Worm (Caenorhabditis elegans) whole organism, L3 larva: ENCODE data around the gene C06E4.2.

ENCODE experiments used
- R02D3.7 ChIP-seq: fragments of 150-350 bp; optimal IDR thresholded peaks from 2 replicates; lab custom pipeline; 2014; ENCODE audit warnings: missing biosample characterization, missing genetic modification characterization
- ZK546.5 ChIP-seq: sonication (generic microtip); optimal IDR thresholded peaks from 2 replicates; lab custom pipeline; 2017; ENCODE audit warnings: missing biosample characterization, missing genetic modification characterization
- aly-2 ChIP-seq: fragments of 150-350 bp; optimal IDR thresholded peaks from 2 replicates; lab custom pipeline; 2014; ENCODE audit warnings: missing biosample characterization, missing genetic modification characterization
- ama-1 ChIP-seq: fragments of 150-350 bp; optimal IDR thresholded peaks from 2 replicates; lab custom pipeline; 2018
- ceh-16 ChIP-seq: sonication (generic microtip); optimal IDR thresholded peaks from 2 replicates; lab custom pipeline; 2017; ENCODE audit warnings: missing biosample characterization, missing genetic modification characterization
- ceh-28 ChIP-seq: fragments of 150-350 bp; optimal IDR thresholded peaks from 2 replicates; lab custom pipeline; 2014; ENCODE audit warnings: missing biosample characterization, missing genetic modification reagents, missing genetic modification characterization
- ceh-82 ChIP-seq: fragments of 150-350 bp; optimal IDR thresholded peaks from 2 replicates; lab custom pipeline; 2014; ENCODE audit warnings: missing biosample characterization, missing genetic modification characterization
- ceh-9 ChIP-seq: sonication (generic microtip); optimal IDR thresholded peaks from 2 replicates; lab custom pipeline; 2018; ENCODE audit warnings: missing biosample characterization, missing genetic modification characterization
- daf-12 ChIP-seq: fragments of 150-350 bp; optimal IDR thresholded peaks from 2 replicates; lab custom pipeline; 2014; ENCODE audit warnings: missing biosample characterization, missing genetic modification reagents, missing genetic modification characterization
- egl-27 ChIP-seq: sonication (generic microtip); optimal IDR thresholded peaks from 4 replicates; lab custom pipeline; 2017; ENCODE audit warnings: missing biosample characterization, missing genetic modification reagents, missing genetic modification characterization
- egl-5 ChIP-seq: fragments of 150-350 bp; optimal IDR thresholded peaks from 2 replicates; lab custom pipeline; 2017; ENCODE audit warnings: missing biosample characterization, missing genetic modification reagents, missing genetic modification characterization, inconsistent platforms
- elt-1 ChIP-seq: fragments of 150-350 bp; optimal IDR thresholded peaks from 2 replicates; lab custom pipeline; 2014; ENCODE audit warnings: missing biosample characterization, missing genetic modification characterization
- elt-2 ChIP-seq: sonication (generic microtip); optimal IDR thresholded peaks from 2 replicates; lab custom pipeline; 2016; ENCODE audit warnings: missing genetic modification reagents, mild to moderate bottlenecking, missing genetic modification characterization, missing compliant biosample characterization
- elt-3 ChIP-seq, 3 experiments: fragments of 150-350 bp in 1 of 3; sonication (generic microtip) in 2 of 3; optimal IDR thresholded peaks; 2 replicates in 2 of 3; 4 replicates in 1 of 3; lab custom pipeline; 2014 to 2017; ENCODE audit warnings: missing biosample characterization in 3 of 3, missing genetic modification characterization in 3 of 3
- eor-1 ChIP-seq, 2 experiments: fragments of 150-350 bp; optimal IDR thresholded peaks; 2 replicates each; lab custom pipeline; 2014 to 2018; ENCODE audit warnings: missing biosample characterization in 2 of 2, missing genetic modification characterization in 2 of 2
- fkh-2 ChIP-seq: fragments of 150-350 bp; optimal IDR thresholded peaks from 2 replicates; lab custom pipeline; 2014; ENCODE audit warnings: missing biosample characterization, missing genetic modification reagents, missing genetic modification characterization
- hmg-11 ChIP-seq: sonication (generic microtip); optimal IDR thresholded peaks from 2 replicates; lab custom pipeline; 2016; ENCODE audit warnings: missing genetic modification characterization, missing compliant biosample characterization
- jun-1 ChIP-seq: fragments of 150-350 bp; optimal IDR thresholded peaks from 2 replicates; lab custom pipeline; 2014; ENCODE audit warnings: missing biosample characterization, missing genetic modification reagents, missing genetic modification characterization
- lin-15B ChIP-seq: fragments of 150-350 bp; optimal IDR thresholded peaks from 2 replicates; lab custom pipeline; 2014; ENCODE audit warnings: missing biosample characterization, missing genetic modification characterization
- lin-39 ChIP-seq: fragments of 150-350 bp; optimal IDR thresholded peaks from 2 replicates; lab custom pipeline; 2018; ENCODE audit warnings: missing biosample characterization, missing genetic modification reagents, missing genetic modification characterization
- lsy-12 ChIP-seq: sonication (generic microtip); optimal IDR thresholded peaks from 2 replicates; lab custom pipeline; 2016; ENCODE audit warnings: mild to moderate bottlenecking, missing genetic modification characterization, missing compliant biosample characterization
- mdl-1 ChIP-seq: fragments of 150-350 bp; optimal IDR thresholded peaks from 2 replicates; lab custom pipeline; 2014; ENCODE audit warnings: missing biosample characterization, missing genetic modification characterization
- mml-1 ChIP-seq: fragments of 150-350 bp; sonication (generic microtip); optimal IDR thresholded peaks from 3 replicates; lab custom pipeline; 2014; ENCODE audit warnings: missing biosample characterization, missing genetic modification characterization
- nhr-11 ChIP-seq: fragments of 150-350 bp; optimal IDR thresholded peaks from 2 replicates; lab custom pipeline; 2014; ENCODE audit warnings: missing biosample characterization, missing genetic modification characterization
- nhr-23 ChIP-seq: fragments of 150-350 bp; optimal IDR thresholded peaks from 2 replicates; lab custom pipeline; 2014; ENCODE audit warnings: missing biosample characterization, missing genetic modification reagents, missing genetic modification characterization
- nhr-25 ChIP-seq: sonication (generic microtip); optimal IDR thresholded peaks from 2 replicates; lab custom pipeline; 2017; ENCODE audit warnings: missing biosample characterization, missing genetic modification characterization
- nhr-28 ChIP-seq: fragments of 150-350 bp; optimal IDR thresholded peaks from 2 replicates; lab custom pipeline; 2014; ENCODE audit warnings: missing biosample characterization, missing genetic modification characterization
- nhr-43 ChIP-seq: sonication (generic microtip); optimal IDR thresholded peaks from 2 replicates; lab custom pipeline; 2016; ENCODE audit warnings: mild to moderate bottlenecking, missing genetic modification characterization, missing compliant biosample characterization; ENCODE audit not compliant: poor library complexity, severe bottlenecking
- nhr-67 ChIP-seq: fragments of 150-350 bp; optimal IDR thresholded peaks from 2 replicates; lab custom pipeline; 2014; ENCODE audit warnings: missing biosample characterization, missing genetic modification characterization
- nhr-76 ChIP-seq: fragments of 150-350 bp; sonication (generic microtip); optimal IDR thresholded peaks from 5 replicates; lab custom pipeline; 2014; ENCODE audit warnings: missing biosample characterization, missing genetic modification characterization
- nhr-77 ChIP-seq: fragments of 150-350 bp; optimal IDR thresholded peaks from 2 replicates; lab custom pipeline; 2014; ENCODE audit warnings: missing biosample characterization, missing genetic modification characterization
- pha-4 ChIP-seq: fragments of 150-350 bp; optimal IDR thresholded peaks from 2 replicates; lab custom pipeline; 2014; ENCODE audit warnings: missing biosample characterization, missing genetic modification reagents, missing genetic modification characterization
- pqm-1 ChIP-seq: fragments of 150-350 bp; optimal IDR thresholded peaks from 2 replicates; lab custom pipeline; 2017; ENCODE audit warnings: missing biosample characterization, missing genetic modification characterization, inconsistent platforms
- sea-2 ChIP-seq: fragments of 150-350 bp; sonication (generic microtip); optimal IDR thresholded peaks from 4 replicates; lab custom pipeline; 2014; ENCODE audit warnings: missing biosample characterization, missing genetic modification reagents, missing genetic modification characterization
- skn-1 ChIP-seq: fragments of 150-350 bp; optimal IDR thresholded peaks from 2 replicates; lab custom pipeline; 2014; ENCODE audit warnings: missing biosample characterization, missing genetic modification characterization
- snpc-4 ChIP-seq: fragments of 150-350 bp; optimal IDR thresholded peaks from 2 replicates; lab custom pipeline; 2014; ENCODE audit warnings: missing biosample characterization, missing genetic modification characterization
- tbx-2 ChIP-seq: sonication (generic microtip); optimal IDR thresholded peaks from 2 replicates; lab custom pipeline; 2016; ENCODE audit warnings: mild to moderate bottlenecking, missing genetic modification characterization, missing compliant biosample characterization
- unc-39 ChIP-seq: sonication (generic microtip); optimal IDR thresholded peaks from 4 replicates; lab custom pipeline; 2017; ENCODE audit warnings: missing biosample characterization, missing genetic modification characterization
- unc-62 ChIP-seq: fragments of 150-350 bp; sonication (generic microtip); optimal IDR thresholded peaks from 4 replicates; lab custom pipeline; 2014; ENCODE audit warnings: missing biosample characterization, missing genetic modification reagents, missing genetic modification characterization
- zag-1 ChIP-seq: fragments of 150-350 bp; optimal IDR thresholded peaks from 2 replicates; lab custom pipeline; 2014; ENCODE audit warnings: missing biosample characterization, missing genetic modification characterization
- ztf-11 ChIP-seq: fragments of 150-350 bp; optimal IDR thresholded peaks from 2 replicates; lab custom pipeline; 2014; ENCODE audit warnings: missing biosample characterization, missing genetic modification characterization
- ztf-4 ChIP-seq: fragments of 150-350 bp; optimal IDR thresholded peaks from 2 replicates; lab custom pipeline; 2014; ENCODE audit warnings: missing biosample characterization, missing genetic modification characterization

The C06E4.2 gene

ce11 chrIV:7316613-7317153, 39.9 kb downstream of the C06E4.2 start, which contains the start of gene F42C5.9:
TSS of gene F42C5.9 (minus strand) at chrIV:7317103.
- TF ChIP-seq ama-1 (lab: Kevin White, UChicago): peak; percentile 25
- TF ChIP-seq egl-5 (tag; lab: Kevin White, UChicago): no peak
- no peak for TF ChIP-seq ZK546.5 (tag; lab: Kevin White, UChicago)
- no peak for TF ChIP-seq aly-2 (tag; lab: Kevin White, UChicago)
- no peak for TF ChIP-seq nhr-76 (tag; lab: Kevin White, UChicago)
- TF ChIP-seq ztf-4: no peak
- TF ChIP-seq sea-2: no peak
- peak; percentile 95 for TF ChIP-seq snpc-4
- peak; percentile 48 for TF ChIP-seq pqm-1 (tag; lab: Kevin White, UChicago)
- no peak for TF ChIP-seq mdl-1 (tag; lab: Kevin White, UChicago)
- TF ChIP-seq nhr-28 (tag; lab: Kevin White, UChicago): no peak
- no peak for TF ChIP-seq elt-1 (tag; lab: Kevin White, UChicago)
- TF ChIP-seq elt-3 (tag; optimal IDR thresholded peaks at IDR 0.05; lab: Kevin White, UChicago): no peak
- TF ChIP-seq nhr-77 (tag; lab: Kevin White, UChicago): no peak
- TF ChIP-seq skn-1 (tag; lab: Kevin White, UChicago): no peak

DNA sequence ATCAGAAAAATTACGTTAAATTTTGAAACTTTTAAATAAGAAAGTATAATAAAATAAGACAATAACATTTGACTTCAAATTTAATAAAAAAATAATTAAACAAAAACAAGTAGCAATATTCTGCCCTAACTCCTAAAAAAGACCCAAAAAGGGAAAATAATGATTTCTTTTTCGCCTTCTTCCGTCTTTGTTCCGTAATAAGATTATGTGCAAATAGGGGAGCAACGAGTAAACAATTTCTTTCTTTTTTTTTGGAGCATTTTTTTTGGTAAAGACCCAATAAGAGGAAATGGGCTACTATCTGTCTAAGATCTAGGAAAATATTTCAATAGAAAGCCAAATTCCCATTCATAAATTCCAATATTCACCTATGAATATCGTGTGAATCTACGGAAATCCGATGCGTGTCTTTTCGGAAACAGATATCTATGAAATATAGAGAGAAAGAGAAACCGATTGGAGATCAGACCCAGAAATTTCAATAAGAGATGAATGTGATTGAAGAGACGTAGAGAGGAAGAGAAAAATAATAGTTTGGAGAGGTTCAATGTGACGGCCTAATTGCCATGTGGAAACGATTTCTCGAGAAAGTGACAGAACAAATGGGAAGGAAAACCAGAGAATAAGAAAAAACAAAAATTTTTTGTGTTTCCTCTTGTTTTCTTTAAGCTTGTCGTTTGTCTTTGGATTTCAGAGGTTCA, 41.2 kb downstream of the C06E4.2 start:
- TF ChIP-seq ceh-9 (tag; lab: Kevin White, UChicago): no peak
- no peak for TF ChIP-seq eor-1 (tag; optimal IDR thresholded peaks at IDR 0.05; lab: Kevin White, UChicago)
- TF ChIP-seq nhr-77 (tag; lab: Kevin White, UChicago): no peak
- TF ChIP-seq nhr-28 (tag; lab: Kevin White, UChicago): no peak
- no peak for TF ChIP-seq tbx-2
- no peak for TF ChIP-seq pqm-1 (tag; lab: Kevin White, UChicago)
- TF ChIP-seq jun-1 (tag; lab: Kevin White, UChicago): no peak
- no peak for TF ChIP-seq elt-3 (tag; optimal IDR thresholded peaks at IDR 0.05; lab: Kevin White, UChicago)
- TF ChIP-seq ztf-4: no peak
- TF ChIP-seq nhr-43: no peak
- no peak for TF ChIP-seq skn-1 (tag; lab: Kevin White, UChicago)
- no peak for TF ChIP-seq nhr-76 (tag; lab: Kevin White, UChicago)
- TF ChIP-seq sea-2: no peak
- TF ChIP-seq unc-39 (tag; lab: Kevin White, UChicago): no peak
- no peak for TF ChIP-seq nhr-67
- TF ChIP-seq ceh-28 (tag; lab: Kevin White, UChicago): peak; percentile 7
- peak; percentile 2 for TF ChIP-seq pha-4 (tag; lab: Kevin White, UChicago)
- no peak for TF ChIP-seq lsy-12
- TF ChIP-seq mdl-1 (tag; lab: Kevin White, UChicago): no peak
- TF ChIP-seq nhr-11: no peak
- TF ChIP-seq egl-27 (tag; lab: Kevin White, UChicago): no peak
- TF ChIP-seq mml-1 (tag; lab: Kevin White, UChicago): no peak
- TF ChIP-seq elt-2 (tag; lab: Kevin White, UChicago): no peak
- no peak for TF ChIP-seq ama-1 (lab: Kevin White, UChicago)
- no peak for TF ChIP-seq egl-5 (tag; lab: Kevin White, UChicago)
- TF ChIP-seq unc-62: no peak
- peak; percentile 42 for TF ChIP-seq nhr-23
- TF ChIP-seq R02D3.7: no peak
- no peak for TF ChIP-seq aly-2 (tag; lab: Kevin White, UChicago)
- TF ChIP-seq hmg-11 (tag; lab: Kevin White, UChicago): peak; percentile 13
- no peak for TF ChIP-seq lin-39 (tag; lab: Kevin White, UChicago)
- TF ChIP-seq snpc-4: no peak
- TF ChIP-seq nhr-25 (tag; lab: Kevin White, UChicago): peak; percentile 6

DNA sequence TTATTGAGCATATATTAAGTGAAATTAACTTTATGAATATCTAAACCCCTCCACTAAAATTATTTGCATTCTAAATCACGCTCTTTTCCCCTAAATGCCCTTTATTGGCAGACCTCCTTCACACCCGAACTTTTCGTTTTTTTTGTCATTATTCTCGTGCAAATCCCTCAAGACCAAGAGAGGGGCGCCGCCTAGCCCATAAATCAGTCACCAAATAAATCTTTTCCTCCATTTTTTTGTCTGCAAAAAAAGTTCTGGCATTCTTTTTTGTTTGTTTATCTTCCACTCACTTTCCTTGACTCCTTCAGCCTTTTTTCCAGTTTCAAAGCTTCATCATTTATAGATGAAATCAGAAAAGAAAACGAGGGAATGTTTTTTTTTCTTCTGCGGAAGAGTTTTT, 42.1 kb downstream of the C06E4.2 start:
- no peak for TF ChIP-seq nhr-28 (tag; lab: Kevin White, UChicago)
- TF ChIP-seq egl-27 (tag; lab: Kevin White, UChicago): no peak
- TF ChIP-seq zag-1: no peak
- TF ChIP-seq hmg-11 (tag; lab: Kevin White, UChicago): no peak
- no peak for TF ChIP-seq mml-1 (tag; lab: Kevin White, UChicago)
- no peak for TF ChIP-seq nhr-23
- peak; percentile 50 for TF ChIP-seq lin-39 (tag; lab: Kevin White, UChicago)
- no peak for TF ChIP-seq ztf-11 (tag; lab: Kevin White, UChicago)
- TF ChIP-seq egl-5 (tag; lab: Kevin White, UChicago): peak; percentile 6
- TF ChIP-seq aly-2 (tag; lab: Kevin White, UChicago): no peak
- no peak for TF ChIP-seq ceh-28 (tag; lab: Kevin White, UChicago)
- TF ChIP-seq elt-3 (tag; optimal IDR thresholded peaks at IDR 0.05; lab: Kevin White, UChicago): no peak
- TF ChIP-seq R02D3.7: no peak
- TF ChIP-seq daf-12 (tag; lab: Kevin White, UChicago): no peak
- TF ChIP-seq lin-15B (tag; lab: Kevin White, UChicago): no peak
- TF ChIP-seq ceh-82 (tag; lab: Kevin White, UChicago): no peak
- no peak for TF ChIP-seq nhr-43
- TF ChIP-seq pha-4 (tag; lab: Kevin White, UChicago): no peak
- TF ChIP-seq ama-1 (lab: Kevin White, UChicago): no peak
- no peak for TF ChIP-seq nhr-77 (tag; lab: Kevin White, UChicago)
- no peak for TF ChIP-seq ztf-4
- TF ChIP-seq fkh-2 (tag; lab: Kevin White, UChicago): no peak
- TF ChIP-seq elt-2 (tag; lab: Kevin White, UChicago): no peak
- TF ChIP-seq ZK546.5 (tag; lab: Kevin White, UChicago): no peak
- TF ChIP-seq elt-1 (tag; lab: Kevin White, UChicago): peak; percentile 73
- no peak for TF ChIP-seq ceh-16
- TF ChIP-seq, all 47 proteins: peak for 3
